Fruit fly (Drosophila melanogaster): Measurements from ENCODE around the gene sdt.

DNA sequence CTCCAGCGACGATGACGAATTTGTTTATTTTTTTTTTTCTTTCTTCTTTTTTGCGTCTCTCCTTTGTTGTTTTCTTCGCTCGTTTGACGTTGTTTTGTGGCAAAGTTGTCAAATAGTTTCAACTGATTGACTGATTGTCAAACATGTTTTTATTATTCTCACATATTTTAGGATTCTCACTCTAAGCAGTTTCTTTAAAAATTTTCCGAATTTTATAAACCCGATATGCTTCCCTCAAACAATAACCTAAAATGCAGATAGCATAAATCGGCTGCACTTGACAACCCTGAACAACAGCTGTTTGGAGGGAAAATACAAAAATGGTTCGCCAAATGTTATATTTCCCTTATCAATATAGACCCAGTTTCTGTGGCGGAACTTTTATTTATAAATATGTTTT lies 34.8 kb upstream of the sdt start, which contains the start of gene CG17982:
- TF ChIP-seq lz (GFP tag; optimal IDR thresholded peaks at IDR 0.05): peak; percentile 94
- TF ChIP-seq CG6808 (GFP tag; optimal IDR thresholded peaks at IDR 0.05): peak; percentile 85
- peak; percentile 90 for TF ChIP-seq OdsH (GFP tag; optimal IDR thresholded peaks at IDR 0.05)
- TF ChIP-seq CG6163 (GFP tag; IDR thresholded peaks at IDR 0.05): peak; percentile 93
- TF ChIP-seq Met (GFP tag; optimal IDR thresholded peaks at IDR 0.05): peak; percentile 95
- TF ChIP-seq CG6276 (GFP tag; optimal IDR thresholded peaks at IDR 0.05): peak; percentile 92
- peak; percentile 94 for TF ChIP-seq CG31627 (GFP tag; optimal IDR thresholded peaks at IDR 0.05)
- peak; percentile 91 for TF ChIP-seq CG10669 (GFP tag; optimal IDR thresholded peaks at IDR 0.05)
- TF ChIP-seq Gug (GFP tag; IDR thresholded peaks at IDR 0.05): peak; percentile 81
- peak; percentile 96 for TF ChIP-seq Sox14 (GFP tag; optimal IDR thresholded peaks at IDR 0.05)
